Worm (Caenorhabditis elegans): ENCODE measurements around the gene hecd-1.

The hecd-1 gene

ce11 chrIV:7156356-7156755 lies 11.8 kb upstream of the hecd-1 start, which contains the start of gene maph-9:
TSS of gene maph-9 (plus strand) at chrIV:7156628.
- TF ChIP-seq ceh-14 (tag; optimal IDR thresholded peaks at IDR 0.05) (peak; percentile 30), unc-42 (tag; optimal IDR thresholded peaks at IDR 0.05) (no peak), ref-2 (tag; optimal IDR thresholded peaks at IDR 0.05) (no peak), lin-11 (tag; optimal IDR thresholded peaks at IDR 0.05) (no peak), hlh-8 (tag; optimal IDR thresholded peaks at IDR 0.05) (no peak), ceh-31 (tag; optimal IDR thresholded peaks at IDR 0.05) (peak; percentile 28), nfya-1 (tag; optimal IDR thresholded peaks at IDR 0.05) (peak; percentile 44)

ce11 chrIV:7154356-7154755 lies 9.8 kb upstream of the hecd-1 start, which contains the start of gene C34D4.2:
TSS of gene C34D4.2 (plus strand) at chrIV:7154656.
- no peak for TF ChIP-seq hlh-13 (GFP tag; optimal IDR thresholded peaks at IDR 0.05)
- TF ChIP-seq sox-2 (GFP tag; IDR thresholded peaks at IDR 0.05): no peak
- TF ChIP-seq ceh-2 (tag; optimal IDR thresholded peaks at IDR 0.05): no peak
- no peak for TF ChIP-seq unc-42 (tag; optimal IDR thresholded peaks at IDR 0.05)
- no peak for TF ChIP-seq dve-1 (tag; optimal IDR thresholded peaks at IDR 0.05)
- TF ChIP-seq ttx-3 (tag; optimal IDR thresholded peaks at IDR 0.05): no peak
- TF ChIP-seq pha-2 (tag; optimal IDR thresholded peaks at IDR 0.05): no peak
- no peak for TF ChIP-seq elt-4 (tag; optimal IDR thresholded peaks at IDR 0.05)
- no peak for TF ChIP-seq nfya-1 (tag; optimal IDR thresholded peaks at IDR 0.05)

- TF ChIP-seq ceh-18 (tag; optimal IDR thresholded peaks at IDR 0.05) (no peak), dmd-4 (tag; optimal IDR thresholded peaks at IDR 0.05; ENCODE audit: borderline replicate concordance) (no peak), T23F11.4 (GFP tag; optimal IDR thresholded peaks at IDR 0.05) (no peak), unc-55 (GFP tag; optimal IDR thresholded peaks at IDR 0.05) (no peak), K09A11.1 (tag; optimal IDR thresholded peaks at IDR 0.05; ENCODE audit: insufficient read depth) (no peak), ama-1 (optimal IDR thresholded peaks at IDR 0.05) (no peak), nhr-11 (tag; optimal IDR thresholded peaks at IDR 0.05) (no peak), pha-2 (tag; optimal IDR thresholded peaks at IDR 0.05) (no peak), tbx-7 (tag; optimal IDR thresholded peaks at IDR 0.05) (no peak), npax-4 (tag; optimal IDR thresholded peaks at IDR 0.05) (no peak), che-1 (tag; optimal IDR thresholded peaks at IDR 0.05) (no peak), hlh-13 (GFP tag; optimal IDR thresholded peaks at IDR 0.05) (no peak), dve-1 (tag; optimal IDR thresholded peaks at IDR 0.05) (no peak), nhr-232 (tag; optimal IDR thresholded peaks at IDR 0.05) (no peak), ceh-14 (tag; optimal IDR thresholded peaks at IDR 0.05) (no peak)
Observed at ce11 chrIV:7153362-7153761, 8.8 kb upstream of the hecd-1 start, which contains the start of gene C34D4.3. TSS of gene C34D4.3 (plus strand) at chrIV:7153662.

- TF ChIP-seq ceh-31 (tag; optimal IDR thresholded peaks at IDR 0.05): no peak
- TF ChIP-seq unc-55 (GFP tag; optimal IDR thresholded peaks at IDR 0.05): no peak
Observed at ce11 chrIV:7152409-7152808, 7.9 kb upstream of the hecd-1 start, which contains the start of gene col-113. TSS of gene col-113 (minus strand) at chrIV:7152509.

ce11 chrIV:7149020-7149601 lies 4.6 kb upstream of the hecd-1 start, which contains the start of gene C34D4.4:
TSS of gene C34D4.4 (plus strand) at chrIV:7149361.
- TF ChIP-seq ceh-18 (tag; optimal IDR thresholded peaks at IDR 0.05): no peak
- no peak for TF ChIP-seq ref-2 (tag; optimal IDR thresholded peaks at IDR 0.05)
- TF ChIP-seq dmd-4 (tag; optimal IDR thresholded peaks at IDR 0.05; ENCODE audit: borderline replicate concordance): no peak
- TF ChIP-seq npax-4 (tag; optimal IDR thresholded peaks at IDR 0.05): no peak
- peak; percentile 16 for TF ChIP-seq nfya-1 (tag; optimal IDR thresholded peaks at IDR 0.05)
- TF ChIP-seq hlh-13 (GFP tag; optimal IDR thresholded peaks at IDR 0.05): no peak
- no peak for TF ChIP-seq pat-9 (tag; optimal IDR thresholded peaks at IDR 0.05)

- TF ChIP-seq hlh-30 (tag; optimal IDR thresholded peaks at IDR 0.05; ENCODE audit: insufficient read depth) (peak; percentile 55), nfya-1 (tag; optimal IDR thresholded peaks at IDR 0.05) (peak; percentile 2), C08G9.2 (tag; optimal IDR thresholded peaks at IDR 0.05) (no peak)
Observed at ce11 chrIV:7147722-7148121, 3.2 kb upstream of the hecd-1 start.

Data from whole organism, late embryonic.